ENCODE assay signal across 2 fruit fly cellular contexts in genomic region chrX:9684158-9684557, dm6.
TF ChIP-seq lines count a peak whose summit lies in the region.

No protein-coding gene starts in this region.

TF ChIP-seq in whole organism, embryonic, 481 proteins besides CTCF, POLR2A, EP300 and RAD21 (continued from another document):
- no peak for TF ChIP-seq dati (GFP tag; IDR thresholded peaks at IDR 0.05; lab: Robert Waterston, UW)
- TF ChIP-seq Trl (optimal IDR thresholded peaks at IDR 0.05; lab: Kevin White, UChicago) = peak; percentile 73
- no peak for TF ChIP-seq Trl (GFP tag; optimal IDR thresholded peaks at IDR 0.05; lab: Kevin White, UChicago)
- peak in 1 of 2 experiments; percentile 66 for TF ChIP-seq bsh (GFP tag; optimal IDR thresholded peaks at IDR 0.05; lab: Kevin White, UChicago)

TF ChIP-seq in whole organism, prepupa, 60 proteins besides CTCF, POLR2A, EP300 and RAD21 (continued from another document):
- TF ChIP-seq Gug (GFP tag; IDR thresholded peaks at IDR 0.05; lab: Robert Waterston, UW) (peak; percentile 59), CG10669 (GFP tag; optimal IDR thresholded peaks at IDR 0.05; lab: Kevin White, UChicago) (peak; percentile 63), CG8319 (GFP tag; optimal IDR thresholded peaks at IDR 0.05; lab: Kevin White, UChicago) (no peak), CG9139 (GFP tag; optimal IDR thresholded peaks at IDR 0.05; lab: Kevin White, UChicago) (peak; percentile 60), salr (GFP tag; optimal IDR thresholded peaks at IDR 0.05; lab: Kevin White, UChicago) (peak in 1 of 2 experiments; percentile 53), CG6808 (GFP tag; optimal IDR thresholded peaks at IDR 0.05; lab: Kevin White, UChicago) (peak; percentile 77), CG6163 (GFP tag; IDR thresholded peaks at IDR 0.05; lab: Robert Waterston, UW) (peak; percentile 91), CG3919 (GFP tag; optimal IDR thresholded peaks at IDR 0.05; lab: Kevin White, UChicago) (peak; percentile 25), CG8632 (GFP tag; optimal IDR thresholded peaks at IDR 0.05; lab: Kevin White, UChicago) (no peak)
